Fruit fly (Drosophila melanogaster) whole organism, wandering third instar larva: Measurements from ENCODE around the gene Wdr92.

Experiments used
- Vsx2 ChIP-seq: fragments of 200-300, 225-300 bp; sonication (Bioruptor generic); optimal IDR thresholded peaks from 2 replicates; lab custom pipeline; 2018; ENCODE audit warnings: missing biosample characterization, missing genetic modification characterization; ENCODE audit not compliant: partially characterized antibody
- psq ChIP-seq: fragments of 200-800 bp; sonication (Bioruptor generic); optimal IDR thresholded peaks from 3 replicates; lab custom pipeline; 2017; ENCODE audit warnings: missing biosample characterization, mild to moderate bottlenecking, missing genetic modification characterization, moderate library complexity

- TF ChIP-seq psq (GFP tag; lab: Kevin White, UChicago) (no peak), Vsx2 (GFP tag; lab: Kevin White, UChicago) (no peak)
These were observed 33.6 kb downstream of the Wdr92 start for dm6 chr3L:17941575-17941974.
